Worm (Caenorhabditis elegans): ENCODE data around the gene T19H12.6.
"Not testable (repeated sequence)": the region's sequence is repeated elsewhere in the genome, so short reads cannot be mapped to it uniquely, and the experiment has no call there.

The T19H12.6 gene

ce11 chrV:4908591-4908990 is 31.1 kb upstream of the T19H12.6 start, which contains the start of gene ugt-13 (continued):
- TF ChIP-seq daf-8 (GFP tag; IDR thresholded peaks at IDR 0.05) (no peak), lin-13 (GFP tag; optimal IDR thresholded peaks at IDR 0.05) (no peak), hif-1 (tag; optimal IDR thresholded peaks at IDR 0.05) (no peak), R02D3.7 (tag; optimal IDR thresholded peaks at IDR 0.05) (no peak), skn-1 (tag; optimal IDR thresholded peaks at IDR 0.05) (no peak), php-3 (GFP tag; IDR thresholded peaks at IDR 0.05) (no peak), gei-8 (GFP tag; optimal IDR thresholded peaks at IDR 0.05) (no peak), attf-4 (tag; optimal IDR thresholded peaks at IDR 0.05) (no peak)

ce11 chrV:4905953-4906352 is 28.5 kb upstream of the T19H12.6 start, which contains the start of gene ugt-14:
ugt-14 (plus strand) TSS chrV:4906253.
- TF ChIP-seq lin-38 (GFP tag; IDR thresholded peaks at IDR 0.05) (no peak), Y48G9A.11 (GFP tag; IDR thresholded peaks at IDR 0.05) (no peak), nhr-28 (tag; optimal IDR thresholded peaks at IDR 0.05) (peak; percentile 88)

DNA sequence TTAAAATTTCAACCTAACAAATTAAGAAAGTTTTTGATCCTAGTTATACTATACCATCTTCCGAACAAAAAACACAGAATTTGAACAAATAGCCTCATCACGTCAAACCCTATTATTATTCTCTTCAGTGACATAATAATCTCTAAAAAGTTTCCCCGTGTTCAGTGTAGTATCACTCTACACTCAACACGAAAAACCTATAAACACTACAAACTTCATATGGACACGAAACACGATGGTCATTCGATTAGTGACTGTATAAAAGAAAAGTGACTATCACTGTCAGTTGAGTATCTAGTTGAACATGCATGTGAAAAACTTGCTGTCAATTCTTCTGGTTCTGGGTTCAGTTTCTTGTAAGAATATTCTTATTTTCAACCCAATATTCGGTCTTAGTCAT is 26.2 kb upstream of the T19H12.6 start, which contains the start of gene ugt-8:
TSS of gene ugt-8 (plus strand) at position 235 of the 400 bp plus-strand sequence.
- TF ChIP-seq lin-13 (GFP tag; optimal IDR thresholded peaks at IDR 0.05) (no peak), nhr-28 (tag; optimal IDR thresholded peaks at IDR 0.05) (peak; percentile 100), spr-3 (GFP tag; optimal IDR thresholded peaks at IDR 0.05) (no peak), mdl-1 (tag; optimal IDR thresholded peaks at IDR 0.05) (peak in 1 of 2 experiments; percentile 0)

ce11 chrV:4901074-4901473 is 23.6 kb upstream of the T19H12.6 start, which contains the start of gene ugt-67:
ugt-67 (plus strand) TSS chrV:4901374.
- TF ChIP-seq nhr-28 (tag; optimal IDR thresholded peaks at IDR 0.05) (peak; percentile 7), madf-9 (GFP tag; conservative IDR thresholded peaks at IDR 0.05) (no peak)

ce11 chrV:4900020-4900419 is 22.5 kb upstream of the T19H12.6 start, which contains the start of gene ugt-10:
ugt-10 (minus strand) TSS chrV:4900120.
- peak in 1 of 2 experiments; percentile 75 for TF ChIP-seq unc-62 (GFP tag; optimal IDR thresholded peaks at IDR 0.05 in 1 of 2)
- not testable (repeated sequence) for TF ChIP-seq unc-62 (tag; optimal IDR thresholded peaks at IDR 0.05)

- TF ChIP-seq daf-16 (GFP tag; optimal IDR thresholded peaks at IDR 0.05) (no peak), daf-16 (tag; optimal IDR thresholded peaks at IDR 0.05) (peak; percentile 17), unc-62 (GFP tag; optimal IDR thresholded peaks at IDR 0.05 in 1 of 2) (peak in 1 of 2 experiments; percentile 84), unc-62 (tag; optimal IDR thresholded peaks at IDR 0.05) (no peak), vab-7 (GFP tag; IDR thresholded peaks at IDR 0.05) (no peak), daf-19 (GFP tag; conservative IDR thresholded peaks at IDR 0.05) (no peak), skn-1 (tag; optimal IDR thresholded peaks at IDR 0.05) (no peak), nhr-77 (tag; optimal IDR thresholded peaks at IDR 0.05) (peak; percentile 53), nhr-10 (tag; optimal IDR thresholded peaks at IDR 0.05) (no peak), nhr-41 (GFP tag; IDR thresholded peaks at IDR 0.05) (no peak), hmg-1.1 (GFP tag; IDR thresholded peaks at IDR 0.05) (no peak), F10B5.3 (tag; optimal IDR thresholded peaks at IDR 0.05) (no peak), nhr-28 (tag; optimal IDR thresholded peaks at IDR 0.05) (peak; percentile 99), nhr-42 (GFP tag; IDR thresholded peaks at IDR 0.05) (no peak)
Measured at ce11 chrV:4895744-4896143, 18.3 kb upstream of the T19H12.6 start, which contains the start of gene ugt-9. ugt-9 (plus strand) TSS chrV:4896048.

DNA sequence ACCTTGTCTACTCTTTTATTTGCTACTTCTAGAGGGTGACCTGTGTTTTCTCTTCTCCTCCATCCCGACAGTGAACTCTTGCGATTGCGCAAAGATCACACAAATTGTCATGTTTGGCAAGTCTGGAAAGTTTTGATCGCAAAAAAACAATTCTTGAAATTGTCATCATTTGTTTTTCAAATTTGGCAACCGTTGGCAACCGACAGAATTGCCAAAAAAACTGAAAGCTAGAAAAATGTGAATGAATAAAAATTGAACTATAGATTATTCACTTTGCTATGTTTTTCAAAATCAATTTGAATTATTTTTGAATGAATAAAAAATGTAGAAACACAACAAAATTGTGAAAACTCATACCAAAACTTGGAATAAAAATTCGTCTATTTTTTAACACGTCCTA is 17.5 kb upstream of the T19H12.6 start, which contains the start of gene ugt-11:
TSS of gene ugt-11 (minus strand) at position 101 of the 400 bp plus-strand sequence.
- TF ChIP-seq nhr-41 (GFP tag; IDR thresholded peaks at IDR 0.05) (no peak), aha-1 (tag) (peak; percentile 21), zip-11 (GFP tag; IDR thresholded peaks at IDR 0.05) (no peak)
